Worm (Caenorhabditis elegans) whole organism, early embryonic: ENCODE results near the gene clec-61.

Source experiments
- B0310.2 ChIP-seq: sonication (generic microtip); optimal IDR thresholded peaks from 2 replicates; lab custom pipeline; 2016; ENCODE audit warnings: mild to moderate bottlenecking, missing genetic modification characterization, missing compliant biosample characterization
- F13C5.2 ChIP-seq: sonication (generic microtip); optimal IDR thresholded peaks from 2 replicates; lab custom pipeline; 2017; ENCODE audit warnings: mild to moderate bottlenecking, missing genetic modification characterization, inconsistent platforms, missing compliant biosample characterization
- aly-1 ChIP-seq: sonication (generic microtip); optimal IDR thresholded peaks from 2 replicates; lab custom pipeline; 2016; ENCODE audit warnings: missing genetic modification characterization, missing compliant biosample characterization
- ama-1 ChIP-seq: fragments of 150-350 bp; optimal IDR thresholded peaks from 2 replicates; lab custom pipeline; 2014
- ceh-13 ChIP-seq: fragments of 200-800 bp; sonication (Bioruptor generic); optimal IDR thresholded peaks from 2 replicates; lab custom pipeline; 2018; ENCODE audit warnings: mild to moderate bottlenecking, missing genetic modification characterization, missing compliant biosample characterization
- ceh-36 ChIP-seq: sonication (generic microtip); optimal IDR thresholded peaks from 2 replicates; lab custom pipeline; 2016; ENCODE audit warnings: missing genetic modification characterization, inconsistent platforms, missing compliant biosample characterization
- ets-7 ChIP-seq: sonication (generic microtip); optimal IDR thresholded peaks from 2 replicates; lab custom pipeline; 2016; ENCODE audit warnings: missing genotype, missing genetic modification characterization, missing compliant biosample characterization
- flt-1 ChIP-seq: fragments of 200-800 bp; sonication (Bioruptor generic); IDR thresholded peaks from 2 replicates; pipeline ENCODE4 v1.3.6; 2022; ENCODE audit warnings: missing genetic modification characterization, missing compliant biosample characterization
- hmbx-1 ChIP-seq: sonication (generic microtip); optimal IDR thresholded peaks from 2 replicates; lab custom pipeline; 2016; ENCODE audit warnings: mild to moderate bottlenecking, missing genetic modification characterization, missing compliant biosample characterization
- hmg-4 ChIP-seq: fragments of 200-800 bp; sonication (Bioruptor generic); optimal IDR thresholded peaks from 2 replicates; lab custom pipeline; 2018; ENCODE audit warnings: mild to moderate bottlenecking, missing genetic modification characterization, missing compliant biosample characterization
- hnd-1 ChIP-seq: sonication (generic microtip); optimal IDR thresholded peaks from 2 replicates; lab custom pipeline; 2016; ENCODE audit warnings: missing genetic modification characterization, missing compliant biosample characterization
- pes-1 ChIP-seq: fragments of 200-800 bp; sonication (Bioruptor generic); IDR thresholded peaks from 2 replicates; pipeline ENCODE4 v1.3.6; 2022; ENCODE audit warnings: missing genetic modification reagents, missing genetic modification characterization, missing compliant biosample characterization
- scrt-1 ChIP-seq: fragments of 200-800 bp; sonication (Bioruptor generic); IDR thresholded peaks from 2 replicates; pipeline ENCODE4 v1.3.6; 2022; ENCODE audit warnings: missing genetic modification characterization, missing compliant biosample characterization
- sea-1 ChIP-seq: fragments of 200-800 bp; sonication (Bioruptor generic); conservative IDR thresholded peaks from 2 replicates; pipeline ENCODE4 v1.3.6; 2022; ENCODE audit warnings: missing genetic modification characterization, missing compliant biosample characterization
- tbx-11 ChIP-seq: fragments of 200-800 bp; sonication (Bioruptor generic); IDR thresholded peaks from 2 replicates; pipeline ENCODE4 v1.3.6; 2022; ENCODE audit warnings: missing genetic modification characterization, missing compliant biosample characterization
- tbx-37 ChIP-seq: fragments of 200-800 bp; sonication (Bioruptor generic); conservative IDR thresholded peaks from 2 replicates; pipeline ENCODE4 v1.3.6; 2022; ENCODE audit warnings: missing genetic modification reagents, missing genetic modification characterization, missing compliant biosample characterization
- tra-4 ChIP-seq: sonication (generic microtip); optimal IDR thresholded peaks from 2 replicates; lab custom pipeline; 2017; ENCODE audit warnings: missing genetic modification characterization, missing compliant biosample characterization

The clec-61 gene

ce11 chrII:10485640-10486039 is 4.7 kb downstream of the clec-61 start:
- TF ChIP-seq tbx-11 (GFP tag; lab: Robert Waterston, UW) (no peak), ceh-13 (GFP tag; lab: Kevin White, UChicago) (no peak), B0310.2 (tag; lab: Kevin White, UChicago) (no peak), F13C5.2 (no peak), hmg-4 (GFP tag; lab: Kevin White, UChicago) (no peak), sea-1 (GFP tag; lab: Robert Waterston, UW) (no peak), hmbx-1 (tag; lab: Kevin White, UChicago) (no peak), tbx-37 (GFP tag; lab: Robert Waterston, UW) (no peak), flt-1 (GFP tag; lab: Robert Waterston, UW) (no peak), ets-7 (tag; lab: Kevin White, UChicago) (no peak), aly-1 (tag; lab: Kevin White, UChicago) (no peak)

ce11 chrII:10483860-10484259 is 6.5 kb downstream of the clec-61 start:
- TF ChIP-seq hmbx-1 (tag; lab: Kevin White, UChicago): no peak
- TF ChIP-seq tbx-37 (GFP tag; lab: Robert Waterston, UW): no peak
- TF ChIP-seq B0310.2 (tag; lab: Kevin White, UChicago): no peak
- TF ChIP-seq aly-1 (tag; lab: Kevin White, UChicago): no peak
- TF ChIP-seq hnd-1 (tag; lab: Kevin White, UChicago): no peak
- TF ChIP-seq sea-1 (GFP tag; lab: Robert Waterston, UW): no peak
- TF ChIP-seq ets-7 (tag; lab: Kevin White, UChicago): no peak
- TF ChIP-seq tbx-11 (GFP tag; lab: Robert Waterston, UW): no peak
- no peak for TF ChIP-seq scrt-1 (GFP tag; lab: Robert Waterston, UW)
- no peak for TF ChIP-seq F13C5.2

DNA sequence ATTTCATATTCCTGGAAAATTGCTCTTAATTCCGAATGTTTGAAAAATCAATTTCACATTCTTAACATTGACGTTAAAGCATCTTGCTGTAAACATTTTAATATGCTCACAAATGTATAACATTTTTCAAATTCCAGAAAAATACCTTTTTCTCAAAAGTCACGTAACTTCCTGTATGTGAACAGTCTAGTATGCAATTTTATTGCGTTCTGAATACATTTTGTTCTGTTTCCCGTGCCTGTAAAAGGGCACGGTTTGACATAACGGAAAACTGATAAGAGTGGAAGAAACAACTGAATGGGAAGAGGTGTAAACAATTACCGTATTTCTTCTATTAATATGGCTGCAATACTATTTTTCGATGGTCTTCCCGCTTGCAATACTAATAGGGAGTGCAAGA is 7.4 kb downstream of the clec-61 start:
- no peak for TF ChIP-seq aly-1 (tag; lab: Kevin White, UChicago)
- TF ChIP-seq ceh-36: no peak
- no peak for TF ChIP-seq F13C5.2
- no peak for TF ChIP-seq hnd-1 (tag; lab: Kevin White, UChicago)
- no peak for TF ChIP-seq pes-1 (GFP tag; lab: Robert Waterston, UW)
- no peak for TF ChIP-seq tbx-11 (GFP tag; lab: Robert Waterston, UW)
- no peak for TF ChIP-seq sea-1 (GFP tag; lab: Robert Waterston, UW)
- TF ChIP-seq flt-1 (GFP tag; lab: Robert Waterston, UW): no peak
- no peak for TF ChIP-seq tra-4 (tag; lab: Kevin White, UChicago)
- TF ChIP-seq hmbx-1 (tag; lab: Kevin White, UChicago): no peak
- no peak for TF ChIP-seq ama-1 (lab: Kevin White, UChicago)
- no peak for TF ChIP-seq scrt-1 (GFP tag; lab: Robert Waterston, UW)
- no peak for TF ChIP-seq B0310.2 (tag; lab: Kevin White, UChicago)
- TF ChIP-seq hmg-4 (GFP tag; lab: Kevin White, UChicago): no peak
- TF ChIP-seq ceh-13 (GFP tag; lab: Kevin White, UChicago): no peak
- TF ChIP-seq tbx-37 (GFP tag; lab: Robert Waterston, UW): no peak

ce11 chrII:10481824-10482556 is 8.3 kb downstream of the clec-61 start, which contains the start of the genes clec-60 and ZK666.11:
Gene clec-60, minus strand, starts transcription at chrII:10481874.
Gene ZK666.11, plus strand, starts transcription at chrII:10482522.
- TF ChIP-seq hmg-4 (GFP tag; lab: Kevin White, UChicago): no peak
- TF ChIP-seq aly-1 (tag; lab: Kevin White, UChicago): no peak
- no peak for TF ChIP-seq scrt-1 (GFP tag; lab: Robert Waterston, UW)
- no peak for TF ChIP-seq F13C5.2
- TF ChIP-seq sea-1 (GFP tag; lab: Robert Waterston, UW): no peak
- no peak for TF ChIP-seq ceh-13 (GFP tag; lab: Kevin White, UChicago)
- no peak for TF ChIP-seq tra-4 (tag; lab: Kevin White, UChicago)
- TF ChIP-seq ceh-36: no peak

DNA sequence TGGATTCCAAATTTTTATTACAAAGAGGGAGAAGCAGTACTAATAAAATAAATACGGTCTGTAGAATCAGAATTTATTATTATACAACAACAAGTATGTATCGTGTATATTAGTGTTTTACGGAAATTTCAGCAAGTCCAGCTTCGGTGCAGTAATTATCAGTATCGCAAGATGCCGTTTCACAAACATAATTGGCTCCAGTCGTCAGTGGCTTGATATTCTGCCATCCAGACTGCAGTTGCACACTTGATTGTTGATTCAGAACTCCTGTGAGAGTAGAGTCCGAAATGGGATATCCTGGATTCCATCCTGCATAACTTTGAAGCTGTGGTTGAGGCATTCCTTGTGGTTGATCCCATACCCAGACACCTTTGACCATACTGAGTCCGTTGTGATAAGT is 10.3 kb downstream of the clec-61 start:
- TF ChIP-seq hnd-1 (tag; lab: Kevin White, UChicago): no peak
- no peak for TF ChIP-seq sea-1 (GFP tag; lab: Robert Waterston, UW)

ce11 chrII:10479348-10479747 is 11.0 kb downstream of the clec-61 start, which contains the start of gene clec-59:
Gene clec-59, minus strand, starts transcription at chrII:10479448.
- TF ChIP-seq F13C5.2 (no peak), ama-1 (lab: Kevin White, UChicago) (no peak), tbx-37 (GFP tag; lab: Robert Waterston, UW) (no peak), ceh-36 (no peak), ets-7 (tag; lab: Kevin White, UChicago) (no peak)

- no peak for TF ChIP-seq ceh-36
- no peak for TF ChIP-seq tbx-11 (GFP tag; lab: Robert Waterston, UW)
- no peak for TF ChIP-seq scrt-1 (GFP tag; lab: Robert Waterston, UW)
- TF ChIP-seq hmbx-1 (tag; lab: Kevin White, UChicago): no peak
- no peak for TF ChIP-seq B0310.2 (tag; lab: Kevin White, UChicago)
- no peak for TF ChIP-seq aly-1 (tag; lab: Kevin White, UChicago)
- TF ChIP-seq ceh-13 (GFP tag; lab: Kevin White, UChicago): no peak
Observed at ce11 chrII:10476959-10477358, 13.4 kb downstream of the clec-61 start, which contains the start of gene ZK666.4. Gene ZK666.4, plus strand, starts transcription at chrII:10477259.

- TF ChIP-seq hmbx-1 (tag; lab: Kevin White, UChicago): no peak
- no peak for TF ChIP-seq tbx-37 (GFP tag; lab: Robert Waterston, UW)
- TF ChIP-seq tra-4 (tag; lab: Kevin White, UChicago): no peak
- no peak for TF ChIP-seq ceh-13 (GFP tag; lab: Kevin White, UChicago)
- TF ChIP-seq ets-7 (tag; lab: Kevin White, UChicago): no peak
- TF ChIP-seq scrt-1 (GFP tag; lab: Robert Waterston, UW): no peak
- TF ChIP-seq sea-1 (GFP tag; lab: Robert Waterston, UW): no peak
- TF ChIP-seq flt-1 (GFP tag; lab: Robert Waterston, UW): no peak
Observed at ce11 chrII:10476039-10476438, 14.3 kb downstream of the clec-61 start, which contains the start of gene clec-58. Gene clec-58, minus strand, starts transcription at chrII:10476139.
